Worm (Caenorhabditis elegans): ENCODE measurements around the gene cest-16.
A peak's percentile ranks its signal among the peaks of the same experiment; 100 is the strongest.

The cest-16 gene

DNA sequence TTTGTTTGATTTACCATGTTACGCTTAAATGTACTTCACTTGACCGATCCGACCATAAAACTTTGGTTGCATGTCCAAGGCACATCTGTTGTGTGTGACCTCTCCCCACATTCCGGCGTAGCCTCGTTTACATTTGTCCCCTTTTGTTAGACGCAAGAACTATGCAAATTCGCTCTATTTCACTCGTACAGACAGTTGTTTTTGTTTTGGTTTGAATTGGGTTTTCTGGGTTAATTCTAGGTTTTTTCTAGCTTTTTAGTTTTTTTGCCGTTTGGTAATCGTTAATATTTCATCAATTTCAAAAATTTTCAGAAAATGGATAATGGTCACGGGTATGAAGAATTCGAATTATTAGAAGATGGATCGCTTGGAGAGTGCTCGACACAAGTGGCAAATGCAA lies 6.9 kb upstream of the cest-16 start, which contains the start of gene mom-1:
mom-1 (plus strand) TSS at position 301 of the 400 bp plus-strand sequence.
- TF ChIP-seq flt-1 (GFP tag; IDR thresholded peaks at IDR 0.05) (no peak), klf-2 (GFP tag; conservative IDR thresholded peaks at IDR 0.05) (no peak), tab-1 (GFP tag; IDR thresholded peaks at IDR 0.05) (no peak), ztf-23 (GFP tag; IDR thresholded peaks at IDR 0.05) (no peak), cog-1 (tag; optimal IDR thresholded peaks at IDR 0.05) (no peak), med-1 (GFP tag; optimal IDR thresholded peaks at IDR 0.05; ENCODE audit: insufficient read depth) (no peak), T22C8.4 (GFP tag; IDR thresholded peaks at IDR 0.05) (no peak), ref-1 (GFP tag; conservative IDR thresholded peaks at IDR 0.05) (no peak), ztf-29 (GFP tag; IDR thresholded peaks at IDR 0.05) (no peak)

DNA sequence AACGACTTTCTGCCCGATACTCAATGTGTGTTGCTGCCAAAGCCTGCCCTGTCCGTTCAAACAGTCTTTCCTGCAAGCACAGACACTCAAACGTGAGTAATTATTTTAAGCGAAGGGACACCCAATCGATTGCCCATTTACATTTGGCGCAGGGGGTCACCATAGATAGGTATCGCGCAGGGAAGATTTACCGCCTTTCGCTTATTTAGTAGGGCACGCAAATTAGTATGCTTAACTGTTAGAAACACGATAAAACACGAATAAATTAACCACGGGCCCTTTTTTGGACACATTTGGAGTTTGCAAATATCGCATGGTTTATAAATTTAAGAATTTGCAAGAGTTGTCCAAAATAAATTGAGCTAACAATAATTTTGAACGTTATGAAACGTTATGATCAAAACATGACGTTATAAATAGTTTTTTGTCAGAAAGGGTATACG lies 3.3 kb upstream of the cest-16 start:
- peak; percentile 39 for TF ChIP-seq med-1 (GFP tag; optimal IDR thresholded peaks at IDR 0.05; ENCODE audit: insufficient read depth)
- TF ChIP-seq ztf-23 (GFP tag; IDR thresholded peaks at IDR 0.05): peak; percentile 87
- peak; percentile 80; the same call in 1 of the 2 replicates for TF ChIP-seq tab-1 (GFP tag; IDR thresholded peaks at IDR 0.05)
- peak; percentile 63 for TF ChIP-seq ztf-29 (GFP tag; IDR thresholded peaks at IDR 0.05)
- TF ChIP-seq T22C8.4 (GFP tag; IDR thresholded peaks at IDR 0.05): peak; percentile 92
- peak; percentile 83 for TF ChIP-seq klf-2 (GFP tag; conservative IDR thresholded peaks at IDR 0.05)
- TF ChIP-seq ref-1 (GFP tag; conservative IDR thresholded peaks at IDR 0.05): no peak; the same call in 1 of the 2 replicates
- peak; percentile 91 for TF ChIP-seq flt-1 (GFP tag; IDR thresholded peaks at IDR 0.05)
- TF ChIP-seq cog-1 (tag; optimal IDR thresholded peaks at IDR 0.05): peak; percentile 99

DNA sequence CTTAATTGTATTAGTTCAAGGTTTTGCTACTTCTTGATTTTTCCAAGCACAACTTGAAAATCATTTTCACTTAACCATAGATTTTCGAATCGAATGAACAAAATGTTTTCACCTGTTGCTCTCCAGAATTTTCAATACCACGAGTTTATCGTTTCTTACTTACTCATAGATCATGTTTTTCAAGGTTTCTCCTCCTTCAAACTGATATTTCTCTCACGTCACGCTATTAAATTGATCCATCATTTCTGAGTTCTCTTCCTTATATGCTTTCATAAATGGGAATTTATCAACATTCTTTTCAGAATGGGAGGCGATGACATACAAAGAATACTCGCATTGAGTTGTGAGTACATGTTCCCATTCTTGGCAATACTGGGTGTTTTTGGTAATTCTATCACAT lies 11.6 kb downstream of the cest-16 start, which contains the start of gene npr-38:
npr-38 (plus strand) TSS at position 301 of the 400 bp plus-strand sequence.
- TF ChIP-seq T22C8.4 (GFP tag; IDR thresholded peaks at IDR 0.05) (no peak), ztf-23 (GFP tag; IDR thresholded peaks at IDR 0.05) (no peak), ref-1 (GFP tag; conservative IDR thresholded peaks at IDR 0.05) (no peak), klf-2 (GFP tag; conservative IDR thresholded peaks at IDR 0.05) (no peak), tab-1 (GFP tag; IDR thresholded peaks at IDR 0.05) (no peak), med-1 (GFP tag; optimal IDR thresholded peaks at IDR 0.05; ENCODE audit: insufficient read depth) (no peak), flt-1 (GFP tag; IDR thresholded peaks at IDR 0.05) (no peak), ztf-29 (GFP tag; IDR thresholded peaks at IDR 0.05) (no peak), cog-1 (tag; optimal IDR thresholded peaks at IDR 0.05) (no peak)

DNA sequence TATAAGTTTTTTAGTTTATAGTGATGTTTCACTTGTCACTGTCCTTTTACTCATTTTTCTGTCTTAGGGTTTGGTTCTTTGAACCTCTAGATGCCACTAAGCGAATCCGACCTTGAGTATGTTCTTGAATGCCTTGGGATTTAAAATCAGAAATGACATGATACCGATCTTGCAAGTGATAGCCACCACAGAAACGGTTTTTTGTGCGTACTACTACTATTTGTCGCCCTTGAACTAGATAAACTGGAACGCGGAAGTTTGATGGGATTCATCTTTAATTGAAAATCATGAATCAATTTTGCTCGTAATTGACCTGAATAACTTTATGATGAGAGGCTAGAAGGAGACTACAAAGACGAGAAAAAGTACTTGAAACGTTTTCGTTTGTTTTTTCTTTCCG lies 19.1 kb downstream of the cest-16 start:
- TF ChIP-seq ztf-29 (GFP tag; IDR thresholded peaks at IDR 0.05) (no peak), ref-1 (GFP tag; conservative IDR thresholded peaks at IDR 0.05) (no peak), med-1 (GFP tag; optimal IDR thresholded peaks at IDR 0.05; ENCODE audit: insufficient read depth) (no peak), T22C8.4 (GFP tag; IDR thresholded peaks at IDR 0.05) (no peak), flt-1 (GFP tag; IDR thresholded peaks at IDR 0.05) (no peak), tab-1 (GFP tag; IDR thresholded peaks at IDR 0.05) (no peak), klf-2 (GFP tag; conservative IDR thresholded peaks at IDR 0.05) (no peak), cog-1 (tag; optimal IDR thresholded peaks at IDR 0.05) (no peak), ztf-23 (GFP tag; IDR thresholded peaks at IDR 0.05) (no peak)

DNA sequence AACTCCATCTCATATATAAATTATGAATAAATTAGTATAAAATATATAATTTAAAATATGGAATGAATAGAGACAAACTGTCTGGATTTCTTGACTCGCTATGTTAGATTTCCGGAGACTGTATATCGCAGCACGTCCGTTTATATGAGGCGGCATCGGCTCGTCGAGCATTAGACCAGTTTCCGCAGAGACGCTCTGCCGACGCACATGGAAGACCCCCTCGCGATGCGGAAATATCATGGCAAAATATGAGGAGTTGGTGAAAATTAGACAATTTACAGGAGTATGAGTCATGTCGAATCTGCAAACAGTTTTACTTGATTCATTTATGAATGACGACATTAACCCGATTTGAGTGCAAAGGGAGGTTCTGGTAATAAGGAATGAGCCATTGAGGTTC lies 19.8 kb downstream of the cest-16 start, which contains the start of gene chtb-3:
chtb-3 (minus strand) TSS at position 101 of the 400 bp plus-strand sequence.
- TF ChIP-seq med-1 (GFP tag; optimal IDR thresholded peaks at IDR 0.05; ENCODE audit: insufficient read depth) (no peak), klf-2 (GFP tag; conservative IDR thresholded peaks at IDR 0.05) (no peak), ztf-29 (GFP tag; IDR thresholded peaks at IDR 0.05) (no peak), ref-1 (GFP tag; conservative IDR thresholded peaks at IDR 0.05) (no peak), T22C8.4 (GFP tag; IDR thresholded peaks at IDR 0.05) (no peak), cog-1 (tag; optimal IDR thresholded peaks at IDR 0.05) (no peak), flt-1 (GFP tag; IDR thresholded peaks at IDR 0.05) (no peak), ztf-23 (GFP tag; IDR thresholded peaks at IDR 0.05) (no peak), tab-1 (GFP tag; IDR thresholded peaks at IDR 0.05) (no peak)

DNA sequence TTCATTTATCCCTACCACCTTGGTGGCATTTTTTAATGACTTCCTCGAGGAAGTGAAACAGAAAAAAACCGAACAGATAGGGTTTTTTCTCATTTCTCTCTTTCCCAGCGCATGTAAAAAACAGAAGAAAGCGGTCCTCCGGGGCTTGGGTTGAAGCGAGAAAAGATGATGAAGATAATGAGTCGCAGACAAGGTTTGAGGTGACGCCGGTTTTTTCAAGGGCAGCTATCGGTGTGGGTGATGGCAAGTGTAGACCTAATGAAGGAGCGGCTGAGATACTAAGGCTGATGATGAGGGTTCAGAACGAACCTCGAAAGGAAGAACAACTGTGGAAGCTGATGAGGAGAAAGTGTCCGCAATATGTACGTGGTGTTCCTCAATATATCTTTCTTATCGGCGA lies 21.1 kb downstream of the cest-16 start:
- TF ChIP-seq cog-1 (tag; optimal IDR thresholded peaks at IDR 0.05): no peak
- no peak for TF ChIP-seq klf-2 (GFP tag; conservative IDR thresholded peaks at IDR 0.05)
- no peak for TF ChIP-seq flt-1 (GFP tag; IDR thresholded peaks at IDR 0.05)
- no peak for TF ChIP-seq tab-1 (GFP tag; IDR thresholded peaks at IDR 0.05)
- TF ChIP-seq med-1 (GFP tag; optimal IDR thresholded peaks at IDR 0.05; ENCODE audit: insufficient read depth): no peak
- no peak for TF ChIP-seq ref-1 (GFP tag; conservative IDR thresholded peaks at IDR 0.05)
- no peak for TF ChIP-seq ztf-29 (GFP tag; IDR thresholded peaks at IDR 0.05)
- no peak for TF ChIP-seq T22C8.4 (GFP tag; IDR thresholded peaks at IDR 0.05)
- no peak for TF ChIP-seq ztf-23 (GFP tag; IDR thresholded peaks at IDR 0.05)

DNA sequence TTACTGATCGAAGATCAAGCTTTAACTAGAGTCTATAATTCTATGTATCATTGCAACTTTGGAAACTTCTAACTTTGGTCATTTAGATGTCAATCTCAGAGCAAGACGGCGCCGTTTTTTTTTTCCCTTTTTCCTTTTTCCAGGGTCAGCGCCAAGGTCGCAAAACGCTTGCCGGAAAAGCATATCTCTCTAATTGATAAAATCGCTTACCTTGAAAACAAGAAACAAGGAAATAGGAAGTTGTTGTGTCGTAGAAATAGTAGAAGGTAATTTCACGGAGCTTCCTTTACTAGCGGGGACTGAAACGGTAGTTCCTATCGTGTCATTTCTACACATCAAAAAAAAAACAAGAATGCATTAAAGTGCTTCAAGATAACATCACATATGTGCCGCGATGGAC lies 21.6 kb downstream of the cest-16 start:
- TF ChIP-seq ztf-29 (GFP tag; IDR thresholded peaks at IDR 0.05) (no peak), tab-1 (GFP tag; IDR thresholded peaks at IDR 0.05) (no peak), ref-1 (GFP tag; conservative IDR thresholded peaks at IDR 0.05) (no peak), flt-1 (GFP tag; IDR thresholded peaks at IDR 0.05) (no peak), ztf-23 (GFP tag; IDR thresholded peaks at IDR 0.05) (no peak), T22C8.4 (GFP tag; IDR thresholded peaks at IDR 0.05) (no peak), klf-2 (GFP tag; conservative IDR thresholded peaks at IDR 0.05) (no peak), cog-1 (tag; optimal IDR thresholded peaks at IDR 0.05) (no peak), med-1 (GFP tag; optimal IDR thresholded peaks at IDR 0.05; ENCODE audit: insufficient read depth) (no peak)

DNA sequence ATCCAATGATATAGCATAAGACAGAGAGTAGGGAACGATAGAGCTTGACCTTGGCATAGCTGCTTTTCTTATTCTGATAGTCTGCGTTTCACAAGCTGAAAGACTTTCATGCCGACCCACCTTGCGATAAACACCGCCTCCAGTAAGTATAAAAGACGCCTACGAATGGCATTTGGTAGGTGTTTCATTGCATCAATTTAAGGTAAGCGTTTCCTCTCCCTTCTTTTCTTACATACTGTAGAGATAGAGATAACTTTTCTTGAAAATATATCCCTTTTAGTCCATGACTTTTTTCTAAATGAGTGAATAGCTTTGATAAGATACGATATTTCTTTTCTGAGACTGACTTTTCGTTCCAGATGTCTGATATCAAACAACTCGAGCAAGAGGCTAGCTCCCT lies 23.4 kb downstream of the cest-16 start, which contains the start of gene col-167:
col-167 (plus strand) TSS at position 360 of the 400 bp plus-strand sequence.
- TF ChIP-seq flt-1 (GFP tag; IDR thresholded peaks at IDR 0.05) (no peak), klf-2 (GFP tag; conservative IDR thresholded peaks at IDR 0.05) (no peak)

DNA sequence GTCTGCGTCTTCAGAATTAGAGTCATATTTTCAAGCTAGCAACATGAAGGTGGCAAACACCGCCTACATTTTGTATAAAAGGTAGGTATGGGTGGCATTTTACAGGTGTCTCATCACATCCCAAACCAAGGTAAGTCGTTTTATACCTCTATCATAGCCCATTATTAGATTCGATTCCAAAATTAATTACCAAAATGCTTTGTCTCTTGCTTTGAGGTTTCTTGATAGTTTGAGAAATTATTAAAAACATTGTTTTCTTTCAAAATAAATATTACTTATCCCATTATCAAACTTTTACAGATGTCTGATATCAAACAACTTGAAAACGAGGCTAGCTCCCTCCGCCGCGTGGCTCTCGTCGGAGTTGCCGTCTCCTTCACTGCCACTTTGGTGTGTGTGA lies 26.3 kb downstream of the cest-16 start, which contains the start of gene col-168:
col-168 (plus strand) TSS at position 301 of the 400 bp plus-strand sequence.
- no peak for TF ChIP-seq cog-1 (tag; optimal IDR thresholded peaks at IDR 0.05)
- TF ChIP-seq med-1 (GFP tag; optimal IDR thresholded peaks at IDR 0.05; ENCODE audit: insufficient read depth): no peak
- no peak for TF ChIP-seq tab-1 (GFP tag; IDR thresholded peaks at IDR 0.05)
- TF ChIP-seq flt-1 (GFP tag; IDR thresholded peaks at IDR 0.05): no peak
- TF ChIP-seq ztf-29 (GFP tag; IDR thresholded peaks at IDR 0.05): no peak
- TF ChIP-seq ref-1 (GFP tag; conservative IDR thresholded peaks at IDR 0.05): no peak
- TF ChIP-seq T22C8.4 (GFP tag; IDR thresholded peaks at IDR 0.05): no peak
- no peak for TF ChIP-seq ztf-23 (GFP tag; IDR thresholded peaks at IDR 0.05)
- TF ChIP-seq klf-2 (GFP tag; conservative IDR thresholded peaks at IDR 0.05): no peak
